Worm (Caenorhabditis elegans): Measurements from ENCODE around the gene cpna-1.

DNA sequence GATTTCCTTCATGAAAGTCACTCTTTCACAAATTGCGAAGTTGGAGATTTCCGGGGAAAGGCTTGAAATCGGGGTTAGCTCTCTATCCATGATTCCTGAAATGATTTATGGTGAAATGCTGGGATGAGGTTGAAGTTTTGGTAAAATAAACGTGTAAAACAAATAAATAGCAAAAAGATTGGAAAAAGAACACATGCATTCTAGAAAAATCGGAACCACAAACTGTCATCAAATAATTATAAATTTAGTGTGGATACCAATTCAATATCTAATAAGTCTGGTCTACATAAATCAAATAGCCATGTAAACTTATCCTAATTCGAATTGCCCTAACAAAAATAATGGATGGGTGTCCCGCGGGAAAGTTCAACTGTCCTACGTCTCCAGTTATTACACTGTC is 13.1 kb upstream of the cpna-1 start, which contains the start of gene R03H10.6:
- TF ChIP-seq ahr-1 (tag; optimal IDR thresholded peaks at IDR 0.05) = no peak
- TF ChIP-seq pqm-1 (tag; optimal IDR thresholded peaks at IDR 0.05) = no peak
- no peak for TF ChIP-seq K02D7.2 (tag; optimal IDR thresholded peaks at IDR 0.05)
- no peak for TF ChIP-seq tbx-2 (tag; optimal IDR thresholded peaks at IDR 0.05)
- no peak for TF ChIP-seq pat-9 (tag; optimal IDR thresholded peaks at IDR 0.05)
- no peak for TF ChIP-seq lim-6 (tag; optimal IDR thresholded peaks at IDR 0.05)
- TF ChIP-seq fkh-10 (GFP tag; optimal IDR thresholded peaks at IDR 0.05) = no peak
- no peak for TF ChIP-seq ceh-9 (tag; optimal IDR thresholded peaks at IDR 0.05)
- TF ChIP-seq nhr-11 (tag; optimal IDR thresholded peaks at IDR 0.05) = no peak
- TF ChIP-seq elt-2 (tag; optimal IDR thresholded peaks at IDR 0.05) = no peak
- no peak for TF ChIP-seq dve-1 (tag; optimal IDR thresholded peaks at IDR 0.05)
- no peak for TF ChIP-seq rnt-1 (tag; optimal IDR thresholded peaks at IDR 0.05)
- no peak for TF ChIP-seq unc-86 (tag; optimal IDR thresholded peaks at IDR 0.05)
